Worm (Caenorhabditis elegans) whole organism, L2 larva: Measurements from ENCODE around the gene Y49E10.10.

Source experiments
- C34F6.9 ChIP-seq: fragments of 150-350 bp; optimal IDR thresholded peaks from 2 replicates; lab custom pipeline; 2014; ENCODE audit warnings: missing biosample characterization, missing genetic modification characterization
- F13H6.1 ChIP-seq: sonication (generic microtip); optimal IDR thresholded peaks from 2 replicates; lab custom pipeline; 2016; ENCODE audit warnings: missing genetic modification characterization, missing compliant biosample characterization
- R02D3.7 ChIP-seq: fragments of 150-350 bp; optimal IDR thresholded peaks from 2 replicates; lab custom pipeline; 2014; ENCODE audit warnings: missing biosample characterization, missing genetic modification characterization
- Y55F3AM.14 ChIP-seq: fragments of 200-800 bp; sonication (Bioruptor generic); optimal IDR thresholded peaks from 2 replicates; lab custom pipeline; 2018; ENCODE audit warnings: mild to moderate bottlenecking, missing genetic modification characterization, missing compliant biosample characterization
- alr-1 ChIP-seq: fragments of 150-350 bp; optimal IDR thresholded peaks from 2 replicates; lab custom pipeline; 2014; ENCODE audit warnings: missing biosample characterization, missing genetic modification characterization
- aly-2 ChIP-seq: fragments of 150-350 bp; optimal IDR thresholded peaks from 2 replicates; lab custom pipeline; 2014; ENCODE audit warnings: missing biosample characterization, missing genetic modification characterization
- ama-1 ChIP-seq: fragments of 150-350 bp; optimal IDR thresholded peaks from 2 replicates; lab custom pipeline; 2018; ENCODE audit warnings: inconsistent platforms
- blmp-1 ChIP-seq: sonication (generic microtip); optimal IDR thresholded peaks from 2 replicates; lab custom pipeline; 2017; ENCODE audit warnings: missing genetic modification characterization, mild to moderate bottlenecking, missing compliant biosample characterization, antibody characterized with exemption, moderate library complexity; ENCODE audit not compliant: insufficient read depth
- ceh-82 ChIP-seq: fragments of 150-350 bp; optimal IDR thresholded peaks from 2 replicates; lab custom pipeline; 2014; ENCODE audit warnings: missing biosample characterization, missing genetic modification characterization
- dmd-4 ChIP-seq: sonication (generic microtip); optimal IDR thresholded peaks from 2 replicates; lab custom pipeline; 2017; ENCODE audit warnings: missing biosample characterization, missing genetic modification characterization
- egl-27 ChIP-seq: sonication (generic microtip); optimal IDR thresholded peaks from 3 replicates; lab custom pipeline; 2017; ENCODE audit warnings: missing biosample characterization, missing genetic modification reagents, missing genetic modification characterization
- elt-1 ChIP-seq: fragments of 150-350 bp; optimal IDR thresholded peaks from 2 replicates; lab custom pipeline; 2014; ENCODE audit warnings: missing biosample characterization, missing genetic modification characterization
- elt-3 ChIP-seq: sonication (generic microtip); optimal IDR thresholded peaks from 2 replicates; lab custom pipeline; 2017; ENCODE audit warnings: missing biosample characterization, missing genetic modification characterization
- lin-11 ChIP-seq: fragments of 150-350 bp; sonication (generic microtip); optimal IDR thresholded peaks from 2 replicates; lab custom pipeline; 2014; ENCODE audit warnings: missing biosample characterization, missing genetic modification characterization, inconsistent platforms, mixed read lengths
- lin-39 ChIP-seq: fragments of 150-350 bp; optimal IDR thresholded peaks from 2 replicates; lab custom pipeline; 2014; ENCODE audit warnings: missing biosample characterization, missing genetic modification reagents, missing genetic modification characterization
- mab-5 ChIP-seq: fragments of 150-350 bp; optimal IDR thresholded peaks from 2 replicates; lab custom pipeline; 2014; ENCODE audit warnings: missing biosample characterization, missing genetic modification characterization
- mbf-1 ChIP-seq: sonication (generic microtip); optimal IDR thresholded peaks from 2 replicates; lab custom pipeline; 2017; ENCODE audit warnings: missing biosample characterization, missing genetic modification characterization
- mdl-1 ChIP-seq, 2 experiments: fragments of 150-350 bp in 1 of 2; sonication (generic microtip) in 1 of 2; optimal IDR thresholded peaks; 2 replicates each; lab custom pipeline; 2017; ENCODE audit warnings: missing biosample characterization in 2 of 2, missing genetic modification characterization in 2 of 2
- nhr-10 ChIP-seq: sonication (generic microtip); optimal IDR thresholded peaks from 2 replicates; lab custom pipeline; 2017; ENCODE audit warnings: missing biosample characterization, missing genetic modification characterization
- nhr-12 ChIP-seq: fragments of 150-350 bp; optimal IDR thresholded peaks from 2 replicates; lab custom pipeline; 2014; ENCODE audit warnings: missing biosample characterization, missing genetic modification characterization
- nhr-129 ChIP-seq: fragments of 150-350 bp; optimal IDR thresholded peaks from 2 replicates; lab custom pipeline; 2014; ENCODE audit warnings: missing biosample characterization, missing genetic modification characterization
- nhr-21 ChIP-seq: fragments of 150-350 bp; optimal IDR thresholded peaks from 2 replicates; lab custom pipeline; 2014; ENCODE audit warnings: missing biosample characterization, missing genetic modification characterization
- nhr-23 ChIP-seq: fragments of 150-350 bp; optimal IDR thresholded peaks from 2 replicates; lab custom pipeline; 2014; ENCODE audit warnings: missing biosample characterization, missing genetic modification reagents, missing genetic modification characterization
- nhr-237 ChIP-seq: fragments of 150-350 bp; optimal IDR thresholded peaks from 2 replicates; lab custom pipeline; 2014; ENCODE audit warnings: missing biosample characterization, missing genetic modification characterization
- nhr-25 ChIP-seq: fragments of 150-350 bp; sonication (generic microtip); optimal IDR thresholded peaks from 3 replicates; lab custom pipeline; 2014; ENCODE audit warnings: missing biosample characterization, missing genetic modification characterization
- nhr-6 ChIP-seq: fragments of 150-350 bp; optimal IDR thresholded peaks from 2 replicates; lab custom pipeline; 2014; ENCODE audit warnings: missing biosample characterization, missing genetic modification characterization
- nhr-77 ChIP-seq: fragments of 150-350 bp; optimal IDR thresholded peaks from 2 replicates; lab custom pipeline; 2014; ENCODE audit warnings: missing biosample characterization, missing genetic modification characterization
- skn-1 ChIP-seq: sonication (generic microtip); optimal IDR thresholded peaks from 2 replicates; lab custom pipeline; 2017; ENCODE audit warnings: missing biosample characterization, missing genetic modification characterization
- sma-9 ChIP-seq, 2 experiments: fragments of 150-350 bp in 1 of 2; sonication (generic microtip) in 1 of 2; optimal IDR thresholded peaks; 2 replicates each; lab custom pipeline; 2014 to 2016; ENCODE audit warnings: missing genetic modification characterization in 2 of 2, mild to moderate bottlenecking in 1 of 2, missing biosample characterization in 1 of 2, missing compliant biosample characterization in 1 of 2, missing genetic modification reagents in 1 of 2, moderate library complexity in 1 of 2
- snpc-4 ChIP-seq: fragments of 150-350 bp; optimal IDR thresholded peaks from 2 replicates; lab custom pipeline; 2014; ENCODE audit warnings: missing biosample characterization, missing genetic modification characterization
- unc-39 ChIP-seq: fragments of 150-350 bp; optimal IDR thresholded peaks from 2 replicates; lab custom pipeline; 2014; ENCODE audit warnings: missing biosample characterization, missing genetic modification characterization
- unc-55 ChIP-seq: fragments of 150-350 bp; sonication (generic microtip); optimal IDR thresholded peaks from 3 replicates; lab custom pipeline; 2014; ENCODE audit warnings: missing biosample characterization, missing genetic modification reagents, missing genetic modification characterization
- zag-1 ChIP-seq: fragments of 150-350 bp; optimal IDR thresholded peaks from 2 replicates; lab custom pipeline; 2014; ENCODE audit warnings: missing biosample characterization, missing genetic modification characterization
- ztf-11 ChIP-seq: sonication (generic microtip); optimal IDR thresholded peaks from 2 replicates; lab custom pipeline; 2017; ENCODE audit warnings: missing biosample characterization, missing genetic modification characterization
- ztf-4 ChIP-seq: fragments of 150-350 bp; optimal IDR thresholded peaks from 2 replicates; lab custom pipeline; 2014; ENCODE audit warnings: missing biosample characterization, missing genetic modification characterization

Gene Y49E10.10

DNA sequence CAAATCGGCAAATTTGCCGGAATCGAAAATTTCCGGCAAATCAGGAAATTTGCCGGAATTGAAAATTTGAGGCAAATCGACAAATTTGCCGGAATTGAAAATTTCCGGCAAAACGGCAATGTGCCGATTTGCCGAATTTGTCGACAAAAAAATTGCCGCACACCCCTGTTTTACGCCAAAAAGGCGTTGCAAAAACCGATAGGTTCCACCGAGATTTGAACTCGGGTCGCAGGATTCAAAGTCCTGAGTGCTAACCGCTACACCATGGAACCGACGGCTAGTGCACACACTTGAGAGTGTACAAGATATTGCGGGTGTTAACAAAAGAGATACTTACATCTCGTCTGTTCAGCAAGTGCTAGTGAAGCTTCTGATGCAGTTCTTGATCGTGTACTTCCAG, 4.4 kb downstream of the Y49E10.10 start (continued):
- TF ChIP-seq nhr-10 (tag; lab: Kevin White, UChicago) (no peak), nhr-21 (tag; lab: Kevin White, UChicago) (no peak), mab-5 (tag; lab: Kevin White, UChicago) (no peak)
- TF ChIP-seq, all 48 proteins: peak for 4

DNA sequence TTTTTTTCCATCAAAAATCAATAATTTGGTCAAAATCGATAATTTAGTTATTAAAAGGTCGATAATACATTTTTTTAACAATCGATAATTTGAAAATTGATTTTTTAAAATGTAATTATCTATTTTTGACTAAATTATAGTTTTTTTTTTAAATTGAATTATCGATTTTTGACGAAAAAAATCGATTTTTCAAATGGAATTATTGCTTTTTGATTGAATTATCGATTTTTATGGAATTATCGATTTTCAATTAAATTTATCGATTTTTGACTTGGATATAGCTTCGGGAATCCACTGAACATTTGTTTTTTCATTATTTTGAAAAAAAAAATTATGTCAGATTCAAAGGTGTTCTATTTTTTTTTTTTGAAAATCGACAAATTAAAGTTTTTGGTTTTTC, 15.0 kb downstream of the Y49E10.10 start:
- TF ChIP-seq unc-55 (GFP tag; lab: Kevin White, UChicago) (no peak), nhr-21 (tag; lab: Kevin White, UChicago) (no peak), lin-39 (no peak), zag-1 (tag; lab: Kevin White, UChicago) (no peak), ztf-4 (tag; lab: Kevin White, UChicago) (no peak), blmp-1 (tag; lab: Kevin White, UChicago) (no peak), ztf-11 (tag; lab: Kevin White, UChicago) (no peak), F13H6.1 (no peak), nhr-237 (no peak), elt-3 (no peak), nhr-129 (tag; lab: Kevin White, UChicago) (no peak), unc-39 (tag; lab: Kevin White, UChicago) (no peak), dmd-4 (tag; lab: Kevin White, UChicago) (no peak), mdl-1 (tag; optimal IDR thresholded peaks at IDR 0.05; lab: Kevin White, UChicago) (no peak), nhr-77 (tag; lab: Kevin White, UChicago) (no peak)

DNA sequence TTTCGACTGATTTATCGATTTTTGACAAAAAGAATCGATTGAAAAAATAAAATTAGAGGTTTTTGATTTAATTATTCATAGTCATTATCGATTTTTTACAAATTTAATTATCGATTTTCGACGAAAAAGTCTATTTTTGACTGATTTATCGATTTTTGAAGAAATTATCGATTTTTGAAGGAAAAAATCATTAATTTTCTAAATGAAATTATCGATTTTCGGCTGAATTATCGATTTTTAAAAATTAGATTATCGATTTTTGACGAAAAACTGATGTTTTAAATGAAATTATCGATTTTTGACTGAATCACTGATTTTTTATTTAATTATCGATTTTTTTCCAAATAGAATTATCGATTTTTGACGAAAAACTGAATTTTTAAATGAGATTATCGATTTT, 15.8 kb downstream of the Y49E10.10 start:
- TF ChIP-seq Y55F3AM.14 (no peak), unc-39 (tag; lab: Kevin White, UChicago) (no peak), elt-1 (no peak), nhr-12 (tag; lab: Kevin White, UChicago) (no peak), nhr-10 (tag; lab: Kevin White, UChicago) (no peak), skn-1 (tag; lab: Kevin White, UChicago) (no peak), ztf-4 (tag; lab: Kevin White, UChicago) (no peak), nhr-6 (tag; lab: Kevin White, UChicago) (no peak), mbf-1 (tag; lab: Kevin White, UChicago) (no peak), ceh-82 (no peak)

DNA sequence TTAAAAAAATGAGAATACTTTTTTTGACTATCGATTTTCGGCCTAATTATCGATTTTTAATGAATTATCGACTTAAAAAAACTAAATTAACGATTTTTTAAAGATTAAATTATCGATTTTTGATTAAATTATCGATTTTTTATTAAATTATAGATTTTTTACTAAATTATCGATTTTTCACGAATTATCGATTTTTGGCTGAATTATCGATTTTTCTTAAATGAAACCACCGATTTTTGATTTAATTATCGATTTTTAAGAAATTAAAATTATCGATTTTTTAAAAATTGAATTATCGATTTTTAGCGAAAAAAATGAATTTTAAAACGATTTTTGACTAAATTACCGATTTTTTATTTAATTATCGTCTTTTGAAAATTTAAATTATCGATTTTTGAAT, 16.4 kb downstream of the Y49E10.10 start:
- TF ChIP-seq blmp-1 (tag; lab: Kevin White, UChicago) (no peak), alr-1 (tag; lab: Kevin White, UChicago) (no peak), snpc-4 (tag; lab: Kevin White, UChicago) (no peak)

DNA sequence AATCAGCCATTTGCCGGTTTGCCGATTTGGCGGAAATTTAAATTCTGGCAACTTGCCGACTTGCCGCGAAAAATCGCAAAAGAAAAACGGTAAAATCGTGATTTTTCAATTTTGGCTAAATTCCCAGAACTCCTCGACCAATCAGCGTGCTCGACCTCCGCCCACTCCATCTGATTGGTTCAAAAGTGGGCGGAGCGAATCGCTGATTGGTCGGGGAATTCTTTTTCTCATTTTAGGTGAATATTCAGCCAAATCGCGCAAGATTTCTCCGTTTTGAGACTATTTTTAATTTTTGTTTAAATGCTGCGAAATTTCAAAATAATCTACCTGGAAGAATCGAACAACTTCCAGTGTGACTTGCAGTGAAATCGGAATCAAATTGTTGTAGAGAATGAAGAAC, 19.3 kb downstream of the Y49E10.10 start:
- TF ChIP-seq aly-2 (tag; lab: Kevin White, UChicago), result no peak
- no peak for TF ChIP-seq nhr-23 (tag; lab: Kevin White, UChicago)
- TF ChIP-seq C34F6.9 (tag; lab: Kevin White, UChicago), result no peak
- no peak for TF ChIP-seq egl-27
- TF ChIP-seq ztf-11 (tag; lab: Kevin White, UChicago), result no peak
- TF ChIP-seq nhr-237, result no peak
- TF ChIP-seq sma-9 (GFP tag; optimal IDR thresholded peaks at IDR 0.05; lab: Kevin White, UChicago), result no peak
- TF ChIP-seq sma-9 (tag; optimal IDR thresholded peaks at IDR 0.05; lab: Kevin White, UChicago), result no peak
- TF ChIP-seq ama-1 (lab: Kevin White, UChicago), result no peak
- TF ChIP-seq lin-11 (tag; lab: Kevin White, UChicago), result no peak
- TF ChIP-seq Y55F3AM.14, result no peak
- TF ChIP-seq blmp-1 (tag; lab: Kevin White, UChicago), result no peak
- TF ChIP-seq R02D3.7 (tag; lab: Kevin White, UChicago), result no peak
- no peak for TF ChIP-seq nhr-12 (tag; lab: Kevin White, UChicago)
- TF ChIP-seq nhr-25, result no peak
- no peak for TF ChIP-seq snpc-4 (tag; lab: Kevin White, UChicago)
- no peak for TF ChIP-seq dmd-4 (tag; lab: Kevin White, UChicago)
